Worm (Caenorhabditis elegans) whole organism, late embryonic: ENCODE measurements around the gene pqn-25.

ENCODE experiments used
- C08G9.2 ChIP-seq: sonication (generic microtip); optimal IDR thresholded peaks from 2 replicates; lab custom pipeline; 2016; ENCODE audit warnings: mild to moderate bottlenecking, missing genetic modification characterization, moderate library complexity, missing compliant biosample characterization
- K09A11.1 ChIP-seq: sonication (generic microtip); optimal IDR thresholded peaks from 2 replicates; lab custom pipeline; 2017; ENCODE audit warnings: antibody characterized with exemption, mild to moderate bottlenecking, missing genetic modification characterization, missing compliant biosample characterization; ENCODE audit not compliant: insufficient read depth
- ama-1 ChIP-seq: fragments of 150-350 bp; optimal IDR thresholded peaks from 2 replicates; lab custom pipeline; 2014
- ceh-19 ChIP-seq: fragments of 200-800 bp; sonication (Bioruptor generic); optimal IDR thresholded peaks from 2 replicates; lab custom pipeline; 2018; ENCODE audit warnings: mild to moderate bottlenecking, missing genetic modification characterization, missing compliant biosample characterization
- ceh-2 ChIP-seq: sonication (generic microtip); optimal IDR thresholded peaks from 2 replicates; lab custom pipeline; 2016; ENCODE audit warnings: missing genotype, missing genetic modification characterization, missing compliant biosample characterization
- ceh-24 ChIP-seq: sonication (generic microtip); optimal IDR thresholded peaks from 2 replicates; lab custom pipeline; 2016; ENCODE audit warnings: mild to moderate bottlenecking, missing genetic modification characterization, missing compliant biosample characterization
- ceh-30 ChIP-seq: fragments of 150-350 bp; optimal IDR thresholded peaks from 2 replicates; lab custom pipeline; 2014; ENCODE audit warnings: missing biosample characterization, missing genetic modification characterization
- ceh-31 ChIP-seq: sonication (generic microtip); optimal IDR thresholded peaks from 2 replicates; lab custom pipeline; 2016; ENCODE audit warnings: missing genetic modification characterization, missing compliant biosample characterization
- ceh-48 ChIP-seq: sonication (generic microtip); optimal IDR thresholded peaks from 2 replicates; lab custom pipeline; 2016; ENCODE audit warnings: missing genetic modification characterization, inconsistent platforms, missing compliant biosample characterization
- ceh-6 ChIP-seq: fragments of 200-800 bp; sonication (Bioruptor generic); optimal IDR thresholded peaks from 2 replicates; lab custom pipeline; 2018; ENCODE audit warnings: mild to moderate bottlenecking, missing genetic modification characterization, missing compliant biosample characterization
- che-1 ChIP-seq: sonication (generic microtip); optimal IDR thresholded peaks from 2 replicates; lab custom pipeline; 2016; ENCODE audit warnings: mild to moderate bottlenecking, missing genetic modification characterization, missing compliant biosample characterization
- dmd-4 ChIP-seq: sonication (generic microtip); optimal IDR thresholded peaks from 2 replicates; lab custom pipeline; 2016; ENCODE audit warnings: borderline replicate concordance, missing genetic modification characterization, missing compliant biosample characterization
- dve-1 ChIP-seq: sonication (generic microtip); optimal IDR thresholded peaks from 2 replicates; lab custom pipeline; 2017; ENCODE audit warnings: antibody characterized with exemption, mild to moderate bottlenecking, missing genetic modification characterization, missing compliant biosample characterization
- elt-2 ChIP-seq: sonication (generic microtip); optimal IDR thresholded peaks from 2 replicates; lab custom pipeline; 2016; ENCODE audit warnings: missing genetic modification reagents, missing genetic modification characterization, missing compliant biosample characterization
- ets-4 ChIP-seq: sonication (generic microtip); optimal IDR thresholded peaks from 2 replicates; lab custom pipeline; 2016; ENCODE audit warnings: missing genetic modification characterization, missing compliant biosample characterization
- eyg-1 ChIP-seq: sonication (generic microtip); optimal IDR thresholded peaks from 2 replicates; lab custom pipeline; 2016; ENCODE audit warnings: missing genotype, missing genetic modification characterization, missing compliant biosample characterization
- fax-1 ChIP-seq: sonication (generic microtip); optimal IDR thresholded peaks from 2 replicates; lab custom pipeline; 2016; ENCODE audit warnings: missing genotype, missing genetic modification characterization, missing compliant biosample characterization
- fkh-10 ChIP-seq: fragments of 150-350 bp; optimal IDR thresholded peaks from 2 replicates; lab custom pipeline; 2014; ENCODE audit warnings: missing biosample characterization, missing genetic modification reagents, missing genetic modification characterization
- hlh-30 ChIP-seq: sonication (generic microtip); optimal IDR thresholded peaks from 2 replicates; lab custom pipeline; 2017; ENCODE audit warnings: antibody characterized with exemption, missing genetic modification characterization, missing compliant biosample characterization; ENCODE audit not compliant: insufficient read depth
- hlh-6 ChIP-seq: sonication (generic microtip); optimal IDR thresholded peaks from 2 replicates; lab custom pipeline; 2016; ENCODE audit warnings: missing genotype, missing genetic modification characterization, missing compliant biosample characterization
- hlh-8 ChIP-seq: sonication (generic microtip); optimal IDR thresholded peaks from 2 replicates; lab custom pipeline; 2016; ENCODE audit warnings: missing genotype, missing genetic modification characterization, missing compliant biosample characterization
- nfya-1 ChIP-seq: sonication (generic microtip); optimal IDR thresholded peaks from 2 replicates; lab custom pipeline; 2017; ENCODE audit warnings: missing genetic modification characterization, mild to moderate bottlenecking, missing compliant biosample characterization, antibody characterized with exemption, moderate library complexity
- npax-4 ChIP-seq: sonication (generic microtip); optimal IDR thresholded peaks from 2 replicates; lab custom pipeline; 2016; ENCODE audit warnings: missing genetic modification characterization, missing compliant biosample characterization
- odd-2 ChIP-seq: sonication (generic microtip); optimal IDR thresholded peaks from 2 replicates; lab custom pipeline; 2017; ENCODE audit warnings: antibody characterized with exemption, mild to moderate bottlenecking, missing genetic modification characterization, missing compliant biosample characterization
- pag-3 ChIP-seq: sonication (generic microtip); optimal IDR thresholded peaks from 2 replicates; lab custom pipeline; 2016; ENCODE audit warnings: missing compliant biosample characterization, missing genetic modification characterization, borderline replicate concordance
- pat-9 ChIP-seq: fragments of 200-800 bp; sonication (Bioruptor generic); optimal IDR thresholded peaks from 2 replicates; lab custom pipeline; 2018; ENCODE audit warnings: mild to moderate bottlenecking, missing genetic modification characterization, moderate library complexity, missing compliant biosample characterization
- pqm-1 ChIP-seq: sonication (generic microtip); optimal IDR thresholded peaks from 2 replicates; lab custom pipeline; 2016; ENCODE audit warnings: missing genetic modification characterization, missing compliant biosample characterization
- syd-9 ChIP-seq: sonication (generic microtip); optimal IDR thresholded peaks from 2 replicates; lab custom pipeline; 2016; ENCODE audit warnings: mild to moderate bottlenecking, missing genetic modification characterization, moderate library complexity, missing compliant biosample characterization
- tbx-2 ChIP-seq: sonication (generic microtip); optimal IDR thresholded peaks from 2 replicates; lab custom pipeline; 2016; ENCODE audit warnings: missing genetic modification characterization, missing compliant biosample characterization
- tbx-7 ChIP-seq: sonication (generic microtip); optimal IDR thresholded peaks from 2 replicates; lab custom pipeline; 2016; ENCODE audit warnings: missing genotype, missing genetic modification characterization, missing compliant biosample characterization
- unc-42 ChIP-seq: sonication (generic microtip); optimal IDR thresholded peaks from 2 replicates; lab custom pipeline; 2016; ENCODE audit warnings: missing genotype, missing genetic modification characterization, missing compliant biosample characterization
- unc-55 ChIP-seq: sonication (generic microtip); optimal IDR thresholded peaks from 2 replicates; lab custom pipeline; 2017; ENCODE audit warnings: missing biosample characterization, missing genetic modification reagents, missing genetic modification characterization
- zip-5 ChIP-seq: sonication (generic microtip); optimal IDR thresholded peaks from 2 replicates; lab custom pipeline; 2016; ENCODE audit warnings: missing genetic modification characterization, missing compliant biosample characterization

Gene pqn-25

ce11 chrIII:5498973-5499372 is 13.4 kb downstream of the pqn-25 start, which contains the start of gene R02F2.9:
TSS of gene R02F2.9 (plus strand) at chrIII:5499190.
- TF ChIP-seq hlh-6 (tag; lab: Kevin White, UChicago) (no peak), odd-2 (tag; lab: Kevin White, UChicago) (no peak), nfya-1 (peak; percentile 41), pat-9 (tag; lab: Kevin White, UChicago) (no peak), pag-3 (tag; lab: Kevin White, UChicago) (no peak), C08G9.2 (tag; lab: Kevin White, UChicago) (no peak), dmd-4 (tag; lab: Kevin White, UChicago) (no peak), unc-42 (tag; lab: Kevin White, UChicago) (peak; percentile 37), ceh-2 (tag; lab: Kevin White, UChicago) (no peak), ceh-24 (tag; lab: Kevin White, UChicago) (no peak), ceh-19 (GFP tag; lab: Kevin White, UChicago) (no peak), eyg-1 (tag; lab: Kevin White, UChicago) (no peak), ets-4 (tag; lab: Kevin White, UChicago) (peak; percentile 55), fkh-10 (GFP tag; lab: Kevin White, UChicago) (no peak), ceh-30 (no peak), ama-1 (no peak)

ce11 chrIII:5495168-5495567 is 17.2 kb downstream of the pqn-25 start, which contains the start of gene R02F2.8:
TSS of gene R02F2.8 (minus strand) at chrIII:5495268.
- no peak for TF ChIP-seq dve-1 (tag; lab: Kevin White, UChicago)
- no peak for TF ChIP-seq hlh-30
- TF ChIP-seq pag-3 (tag; lab: Kevin White, UChicago), result no peak
- TF ChIP-seq tbx-2, result no peak
- no peak for TF ChIP-seq unc-42 (tag; lab: Kevin White, UChicago)
- TF ChIP-seq elt-2 (tag; lab: Kevin White, UChicago), result no peak

ce11 chrIII:5487087-5487603 is 25.3 kb downstream of the pqn-25 start, which contains the start of gene osg-1:
TSS of gene osg-1 (plus strand) at chrIII:5487553.
- no peak for TF ChIP-seq K09A11.1 (tag; lab: Kevin White, UChicago)

ce11 chrIII:5486345-5486744 is 26.1 kb downstream of the pqn-25 start:
- no peak for TF ChIP-seq ceh-24 (tag; lab: Kevin White, UChicago)
- TF ChIP-seq unc-55 (GFP tag; lab: Kevin White, UChicago), result peak; percentile 30
- TF ChIP-seq, all 69 proteins: peak for 1

ce11 chrIII:5483738-5484315 is 28.6 kb downstream of the pqn-25 start, which contains the start of the genes R02F2.7 and R02F2.4:
TSS of gene R02F2.7 (minus strand) at chrIII:5483773.
TSS of gene R02F2.4 (plus strand) at chrIII:5484289.
- TF ChIP-seq hlh-8, result no peak
- TF ChIP-seq ceh-19 (GFP tag; lab: Kevin White, UChicago), result no peak
- no peak for TF ChIP-seq tbx-7
- TF ChIP-seq elt-2 (tag; lab: Kevin White, UChicago), result no peak
- no peak for TF ChIP-seq syd-9 (tag; lab: Kevin White, UChicago)
- no peak for TF ChIP-seq zip-5
- no peak for TF ChIP-seq fax-1 (tag; lab: Kevin White, UChicago)
- TF ChIP-seq ceh-24 (tag; lab: Kevin White, UChicago), result no peak
- TF ChIP-seq pqm-1 (tag; lab: Kevin White, UChicago), result no peak
- TF ChIP-seq ama-1, result no peak
- TF ChIP-seq K09A11.1 (tag; lab: Kevin White, UChicago), result no peak
- no peak for TF ChIP-seq che-1 (tag; lab: Kevin White, UChicago)
- no peak for TF ChIP-seq ceh-48 (tag; lab: Kevin White, UChicago)
- TF ChIP-seq ceh-31 (tag; lab: Kevin White, UChicago), result no peak
- no peak for TF ChIP-seq ceh-6 (GFP tag; lab: Kevin White, UChicago)
- no peak for TF ChIP-seq npax-4
- TF ChIP-seq ceh-2 (tag; lab: Kevin White, UChicago), result no peak
- TF ChIP-seq ets-4 (tag; lab: Kevin White, UChicago), result no peak
- no peak for TF ChIP-seq pag-3 (tag; lab: Kevin White, UChicago)
